Worm (Caenorhabditis elegans): ENCODE results near the gene mog-2.

The mog-2 gene

ce11 chrII:4326420-4326819 is 2.3 kb downstream of the mog-2 start, which contains the start of gene pfd-2 (continued):
- no peak for TF ChIP-seq sdz-12 (GFP tag; optimal IDR thresholded peaks at IDR 0.05)
- no peak for TF ChIP-seq nhr-237 (tag; optimal IDR thresholded peaks at IDR 0.05)
- no peak for TF ChIP-seq Y75B8A.6 (GFP tag; IDR thresholded peaks at IDR 0.05)

- TF ChIP-seq dve-1 (tag; optimal IDR thresholded peaks at IDR 0.05; ENCODE audit: insufficient read depth) (no peak), hlh-11 (tag; optimal IDR thresholded peaks at IDR 0.05) (no peak), Y48G9A.11 (GFP tag; IDR thresholded peaks at IDR 0.05) (no peak), duxl-1 (tag; optimal IDR thresholded peaks at IDR 0.05; ENCODE audit: poor library complexity) (no peak), ceh-32 (tag; optimal IDR thresholded peaks at IDR 0.05; ENCODE audit: poor library complexity) (no peak)
Observed at ce11 chrII:4328716-4329115, 4.6 kb downstream of the mog-2 start, which contains the start of gene H20J04.4. Gene H20J04.4, plus strand, starts transcription at chrII:4329016.

ce11 chrII:4334448-4334847 is 10.3 kb downstream of the mog-2 start, which contains the start of gene madf-3:
Gene madf-3, plus strand, starts transcription at chrII:4334748.
- 0 out of 2 replicates have a peak, but pooled peaks have one; percentile 2 for TF ChIP-seq dmd-6 (GFP tag; IDR thresholded peaks at IDR 0.05)
- no peak for TF ChIP-seq tag-97 (GFP tag; IDR thresholded peaks at IDR 0.05)
- TF ChIP-seq lin-29 (GFP tag; IDR thresholded peaks at IDR 0.05) = no peak
- no peak for TF ChIP-seq lin-1 (GFP tag; IDR thresholded peaks at IDR 0.05)
- TF ChIP-seq Y105C5A.15 (GFP tag; IDR thresholded peaks at IDR 0.05) = no peak
- TF ChIP-seq dmd-9 (GFP tag; IDR thresholded peaks at IDR 0.05) = no peak

- TF ChIP-seq lir-3 (tag; optimal IDR thresholded peaks at IDR 0.05) = no peak
- TF ChIP-seq daf-12 (tag; optimal IDR thresholded peaks at IDR 0.05) = no peak
- TF ChIP-seq rbr-2 (tag; optimal IDR thresholded peaks at IDR 0.05) = no peak
- TF ChIP-seq hif-1 (tag; optimal IDR thresholded peaks at IDR 0.05) = no peak
- TF ChIP-seq mxl-3 (GFP tag; optimal IDR thresholded peaks at IDR 0.05) = no peak
- no peak for TF ChIP-seq ceh-82 (tag; optimal IDR thresholded peaks at IDR 0.05)
- TF ChIP-seq ZK546.5 (tag; optimal IDR thresholded peaks at IDR 0.05) = no peak
- TF ChIP-seq ceh-32 (tag; optimal IDR thresholded peaks at IDR 0.05; ENCODE audit: poor library complexity) = no peak
- TF ChIP-seq ceh-20 (GFP tag; IDR thresholded peaks at IDR 0.05) = no peak
- no peak for TF ChIP-seq zag-1 (tag; optimal IDR thresholded peaks at IDR 0.05)
- no peak for TF ChIP-seq dmd-6 (GFP tag; IDR thresholded peaks at IDR 0.05)
- no peak for TF ChIP-seq pha-4 (GFP tag; IDR thresholded peaks at IDR 0.05)
- no peak for TF ChIP-seq pha-4 (tag; optimal IDR thresholded peaks at IDR 0.05)
- TF ChIP-seq ztf-7 (tag; optimal IDR thresholded peaks at IDR 0.05) = no peak
- TF ChIP-seq spr-1 (tag; optimal IDR thresholded peaks at IDR 0.05) = no peak
Observed at ce11 chrII:4337731-4338130, 13.6 kb downstream of the mog-2 start.

ce11 chrII:4339882-4340281 is 15.7 kb downstream of the mog-2 start, which contains the start of gene athp-2:
Gene athp-2, plus strand, starts transcription at chrII:4340182.
- TF ChIP-seq T26A8.4 (GFP tag; IDR thresholded peaks at IDR 0.05) = no peak
- no peak for TF ChIP-seq lim-7 (GFP tag; IDR thresholded peaks at IDR 0.05)
- TF ChIP-seq ces-1 (GFP tag; optimal IDR thresholded peaks at IDR 0.05) = no peak
- no peak for TF ChIP-seq dmd-9 (GFP tag; IDR thresholded peaks at IDR 0.05)

ce11 chrII:4341484-4341883 is 17.3 kb downstream of the mog-2 start:
- TF ChIP-seq gei-8 (GFP tag; optimal IDR thresholded peaks at IDR 0.05) = no peak
- no peak for TF ChIP-seq aha-1 (tag)
- TF ChIP-seq fos-1 (tag; optimal IDR thresholded peaks at IDR 0.05) = no peak
